Fruit fly (Drosophila melanogaster) whole organism, embryonic: Measurements from ENCODE around the gene CG34429.

Experiments
- Ada2b ChIP-seq: fragments of 200-800 bp; sonication (Bioruptor generic); IDR thresholded peaks from 2 replicates; pipeline ENCODE4 v1.3.6; 2022; ENCODE audit warnings: missing biosample characterization, missing genetic modification characterization
- Antp ChIP-seq: fragments of 200-800 bp; sonication (Bioruptor generic); optimal IDR thresholded peaks from 3 replicates; lab custom pipeline; 2016; ENCODE audit warnings: missing biosample characterization, missing genetic modification characterization
- Atf-2 ChIP-seq: fragments of 200-800 bp; sonication (Bioruptor generic); optimal IDR thresholded peaks from 2 replicates; lab custom pipeline; 2016; ENCODE audit warnings: missing biosample characterization, missing genetic modification characterization
- Awh ChIP-seq: fragments of 200-800 bp; sonication (Bioruptor generic); IDR thresholded peaks from 2 replicates; pipeline ENCODE4, ENCODE4 v1.3.6; 2022; ENCODE audit warnings: missing biosample characterization, missing genetic modification characterization
- BEAF-32 ChIP-seq: fragments of 200-800 bp; sonication (Bioruptor generic); optimal IDR thresholded peaks from 3 replicates; lab custom pipeline; 2017; ENCODE audit warnings: missing biosample characterization, missing genetic modification characterization, mild to moderate bottlenecking, moderate library complexity, missing genetic modification reagents
- Bdp1 ChIP-seq: fragments of 200-800 bp; sonication (Bioruptor generic); optimal IDR thresholded peaks from 3 replicates; lab custom pipeline; 2016; ENCODE audit warnings: missing biosample characterization, missing genetic modification characterization
- BtbVII ChIP-seq: fragments of 200-800 bp; sonication (Bioruptor generic); optimal IDR thresholded peaks from 3 replicates; lab custom pipeline; 2017; ENCODE audit warnings: missing biosample characterization, mild to moderate bottlenecking, missing genetic modification characterization
- CG12299 ChIP-seq: fragments of 200-800 bp; sonication (Bioruptor generic); optimal IDR thresholded peaks from 2 replicates; lab custom pipeline; 2018; ENCODE audit warnings: missing biosample characterization, mild to moderate bottlenecking, missing genetic modification characterization
- CG12942 ChIP-seq: fragments of 200-800 bp; sonication (Bioruptor generic); optimal IDR thresholded peaks from 3 replicates; lab custom pipeline; 2016; ENCODE audit warnings: missing biosample characterization, missing genetic modification characterization
- CG14710 ChIP-seq: fragments of 200-800 bp; sonication (Bioruptor generic); optimal IDR thresholded peaks from 3 replicates; lab custom pipeline; 2019; ENCODE audit warnings: missing biosample characterization, mild to moderate bottlenecking, missing genetic modification characterization, moderate library complexity
- CG15269 ChIP-seq: fragments of 200-800 bp; sonication (Bioruptor generic); optimal IDR thresholded peaks from 2 replicates; lab custom pipeline; 2018; ENCODE audit warnings: missing biosample characterization, mild to moderate bottlenecking, missing genetic modification characterization, moderate library complexity
- CG18599 ChIP-seq: fragments of 200-800 bp; sonication (Bioruptor generic); optimal IDR thresholded peaks from 3 replicates; lab custom pipeline; 2017; ENCODE audit warnings: missing biosample characterization, missing genetic modification characterization, mild to moderate bottlenecking, moderate library complexity, missing genetic modification reagents
- CG3407 ChIP-seq: fragments of 200-800 bp; sonication (Bioruptor generic); optimal IDR thresholded peaks from 2 replicates; lab custom pipeline; 2018; ENCODE audit warnings: missing biosample characterization, mild to moderate bottlenecking, missing genetic modification characterization
- CG34376 ChIP-seq: fragments of 200-800 bp; sonication (Bioruptor generic); optimal IDR thresholded peaks from 2 replicates; lab custom pipeline; 2018; ENCODE audit warnings: missing biosample characterization, mild to moderate bottlenecking, missing genetic modification characterization
- CG34422 ChIP-seq: fragments of 200-800 bp; sonication (Bioruptor generic); IDR thresholded peaks from 3 replicates; pipeline ENCODE4 v1.3.6; 2022; ENCODE audit warnings: missing biosample characterization, missing genetic modification characterization
- CG4282 ChIP-seq: fragments of 200-800 bp; sonication (Bioruptor generic); optimal IDR thresholded peaks from 2 replicates; lab custom pipeline; 2016; ENCODE audit warnings: missing biosample characterization, missing genetic modification characterization
- CG4617 ChIP-seq: fragments of 200-800 bp; sonication (Bioruptor generic); optimal IDR thresholded peaks from 3 replicates; lab custom pipeline; 2016; ENCODE audit warnings: missing biosample characterization, missing genetic modification characterization, borderline replicate concordance
- CG4730 ChIP-seq: fragments of 200-800 bp; sonication (Bioruptor generic); IDR thresholded peaks from 2 replicates; pipeline ENCODE4 v1.3.6; 2022; ENCODE audit warnings: missing biosample characterization, missing genetic modification characterization
- CG6254 ChIP-seq: fragments of 200-800 bp; sonication (Bioruptor generic); optimal IDR thresholded peaks from 3 replicates; lab custom pipeline; 2017; ENCODE audit warnings: mild to moderate bottlenecking, missing biosample characterization, missing genetic modification reagents, missing genetic modification characterization
- CG8290 ChIP-seq, 3 experiments: fragments of 200-800 bp; sonication (Bioruptor generic); optimal IDR thresholded peaks; 2 replicates each; lab custom pipeline; 2016 to 2019; ENCODE audit warnings: missing biosample characterization in 3 of 3, missing genetic modification characterization in 3 of 3, mild to moderate bottlenecking in 2 of 3, moderate library complexity in 1 of 3
- CkIIα-i1 ChIP-seq: fragments of 200-800 bp; sonication (Bioruptor generic); IDR thresholded peaks from 2 replicates; pipeline ENCODE4 v1.3.6; 2022; ENCODE audit warnings: missing biosample characterization, missing genetic modification characterization
- Hr3 ChIP-seq: fragments of 200-800 bp; sonication (Bioruptor generic); optimal IDR thresholded peaks from 3 replicates; lab custom pipeline; 2016; ENCODE audit warnings: missing biosample characterization, missing genetic modification characterization
- Hsf ChIP-seq: fragments of 200-800 bp; sonication (Bioruptor generic); optimal IDR thresholded peaks from 3 replicates; lab custom pipeline; 2016; ENCODE audit warnings: missing biosample characterization, missing genetic modification characterization
- Mad ChIP-seq: fragments of 200-800 bp; sonication (Bioruptor generic); optimal IDR thresholded peaks from 2 replicates; lab custom pipeline; 2016; ENCODE audit warnings: missing biosample characterization, missing genetic modification characterization
- Neu2 ChIP-seq: fragments of 200-800 bp; sonication (Bioruptor generic); optimal IDR thresholded peaks from 3 replicates; lab custom pipeline; 2016; ENCODE audit warnings: missing biosample characterization, missing genetic modification characterization, borderline replicate concordance
- Optix ChIP-seq: fragments of 200-800 bp; sonication (Bioruptor generic); IDR thresholded peaks from 3 replicates; pipeline ENCODE4 v1.3.6; 2022; ENCODE audit warnings: missing biosample characterization, missing genetic modification characterization
- ash1 ChIP-seq: fragments of 200-800 bp; sonication (Bioruptor generic); optimal IDR thresholded peaks from 2 replicates; lab custom pipeline; 2018; ENCODE audit warnings: missing biosample characterization, mild to moderate bottlenecking, missing genetic modification characterization
- az2 ChIP-seq: fragments of 200-800 bp; sonication (Bioruptor generic); optimal IDR thresholded peaks from 3 replicates; lab custom pipeline; 2016; ENCODE audit warnings: missing biosample characterization, missing genetic modification characterization
- cad ChIP-seq: fragments of >200 bp; optimal IDR thresholded peaks from 2 replicates; lab custom pipeline; 2017; ENCODE audit warnings: missing biosample characterization, missing genetic modification characterization
- caup ChIP-seq: fragments of 200-800 bp; sonication (Bioruptor generic); optimal IDR thresholded peaks from 3 replicates; lab custom pipeline; 2017; ENCODE audit warnings: missing biosample characterization, mild to moderate bottlenecking, missing genetic modification characterization, moderate library complexity; ENCODE audit not compliant: severe bottlenecking
- chinmo ChIP-seq: fragments of 200-800 bp; sonication (Bioruptor generic); IDR thresholded peaks from 4 replicates; pipeline ENCODE4 v1.3.6; 2022; ENCODE audit warnings: missing biosample characterization, missing genetic modification characterization; ENCODE audit not compliant: partially characterized antibody
- chn ChIP-seq: fragments of 200-800 bp; sonication (Bioruptor generic); optimal IDR thresholded peaks from 2 replicates; lab custom pipeline; 2016; ENCODE audit warnings: missing biosample characterization, missing genetic modification characterization
- croc ChIP-seq: fragments of 200-800 bp; sonication (Bioruptor generic); conservative IDR thresholded peaks from 3 replicates; pipeline ENCODE4 v1.3.6; 2022; ENCODE audit warnings: missing biosample characterization, missing genetic modification characterization
- eve ChIP-seq, 2 experiments: fragments of >200 bp; optimal IDR thresholded peaks; 2 replicates each; lab custom pipeline; 2017; ENCODE audit warnings: missing biosample characterization in 2 of 2, missing genetic modification characterization in 2 of 2
- ewg ChIP-seq: fragments of 200-800 bp; sonication (Bioruptor generic); optimal IDR thresholded peaks from 3 replicates; lab custom pipeline; 2017; ENCODE audit warnings: mild to moderate bottlenecking, missing biosample characterization, missing genetic modification reagents, missing genetic modification characterization
- fu2 ChIP-seq: fragments of 200-800 bp; sonication (Bioruptor generic); optimal IDR thresholded peaks from 2 replicates; lab custom pipeline; 2016; ENCODE audit warnings: missing biosample characterization, missing genetic modification characterization
- grn ChIP-seq: fragments of 200-800 bp; sonication (Bioruptor generic); optimal IDR thresholded peaks from 3 replicates; lab custom pipeline; 2017; ENCODE audit warnings: missing biosample characterization, missing genetic modification characterization
- gsb-n ChIP-seq: fragments of 200-800 bp; sonication (Bioruptor generic); optimal IDR thresholded peaks from 3 replicates; lab custom pipeline; 2018; ENCODE audit warnings: missing biosample characterization, mild to moderate bottlenecking, missing genetic modification characterization
- h ChIP-seq: fragments of >200 bp; optimal IDR thresholded peaks from 2 replicates; lab custom pipeline; 2017
- her ChIP-seq: fragments of 200-800 bp; sonication (Bioruptor generic); optimal IDR thresholded peaks from 2 replicates; lab custom pipeline; 2016; ENCODE audit warnings: missing biosample characterization, missing genetic modification characterization
- insv ChIP-seq, 2 experiments: fragments of 200-800 bp; sonication (Bioruptor generic); optimal IDR thresholded peaks; 3 replicates each; lab custom pipeline; 2016 to 2018; ENCODE audit warnings: missing biosample characterization in 2 of 2, missing genetic modification characterization in 2 of 2
- lola ChIP-seq, 3 experiments: fragments of >200 bp in 2 of 3; fragments of 200-800 bp in 1 of 3; sonication (Bioruptor generic) in 1 of 3; optimal IDR thresholded peaks; 2 replicates each; lab custom pipeline; 2017 to 2019; ENCODE audit warnings: missing biosample characterization in 3 of 3, missing genetic modification characterization in 3 of 3, mild to moderate bottlenecking in 1 of 3, moderate library complexity in 1 of 3
- luna ChIP-seq: fragments of 200-800 bp; sonication (Bioruptor generic); optimal IDR thresholded peaks from 2 replicates; lab custom pipeline; 2016; ENCODE audit warnings: missing biosample characterization, missing genetic modification characterization
- oc ChIP-seq: fragments of 200-800 bp; sonication (Bioruptor generic); optimal IDR thresholded peaks from 2 replicates; lab custom pipeline; 2018; ENCODE audit warnings: missing biosample characterization, mild to moderate bottlenecking, missing genetic modification characterization, moderate library complexity
- otp ChIP-seq: fragments of 200-800 bp; sonication (Bioruptor generic); IDR thresholded peaks from 3 replicates; pipeline ENCODE4, ENCODE4 v1.3.6; 2022; ENCODE audit warnings: missing biosample characterization, missing genetic modification characterization
- ssp ChIP-seq: fragments of 200-800 bp; sonication (Bioruptor generic); IDR thresholded peaks from 2 replicates; pipeline ENCODE4 v1.3.6; 2022; ENCODE audit warnings: missing biosample characterization, missing genetic modification characterization
- tio ChIP-seq: fragments of 200-800 bp; sonication (Bioruptor generic); optimal IDR thresholded peaks from 2 replicates; lab custom pipeline; 2017; ENCODE audit warnings: missing biosample characterization, missing genetic modification characterization, inconsistent platforms
- tna ChIP-seq: fragments of 200-800 bp; sonication (Bioruptor generic); IDR thresholded peaks from 2 replicates; pipeline ENCODE4 v1.3.6; 2022; ENCODE audit warnings: missing biosample characterization, missing genetic modification characterization; ENCODE audit not compliant: partially characterized antibody
- wek ChIP-seq: fragments of 200-800 bp; sonication (Bioruptor generic); optimal IDR thresholded peaks from 3 replicates; lab custom pipeline; 2018; ENCODE audit warnings: missing biosample characterization, mild to moderate bottlenecking, missing genetic modification characterization, moderate library complexity

Gene CG34429

DNA sequence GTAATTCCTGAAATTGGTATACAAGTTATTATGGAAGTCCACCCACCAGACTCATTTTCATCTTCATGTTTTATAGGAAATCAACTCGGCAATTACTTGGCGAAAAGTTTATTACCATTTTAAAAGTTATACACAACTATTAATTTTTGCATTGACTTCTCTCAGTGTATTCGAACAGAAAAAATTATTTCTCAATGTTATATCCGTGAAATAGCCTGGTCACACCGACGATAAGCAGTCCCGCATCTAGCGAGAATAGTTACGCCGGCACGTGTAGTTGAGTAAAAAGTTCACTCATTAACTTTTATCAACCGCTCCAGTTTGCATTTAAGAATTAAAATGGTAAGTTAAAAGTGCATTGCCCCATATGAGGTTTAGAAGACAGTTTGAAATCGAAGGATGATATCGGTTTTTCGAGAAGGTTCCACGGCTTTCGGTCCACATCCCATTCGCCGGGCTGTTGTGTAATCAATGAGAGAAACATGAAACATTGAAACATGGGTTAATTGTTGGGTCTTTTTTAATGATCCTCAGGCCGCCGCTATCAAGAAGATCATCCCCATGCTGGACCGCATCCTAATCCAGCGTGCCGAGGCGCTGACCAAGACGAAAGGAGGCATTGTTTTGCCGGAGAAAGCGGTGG is 46.9 kb upstream of the CG34429 start, which contains the start of gene CG11267 (continued):
- TF ChIP-seq oc (tag; lab: Kevin White, UChicago) = peak; percentile 54
- TF ChIP-seq wek (GFP tag; lab: Kevin White, UChicago) = peak; percentile 74
- TF ChIP-seq Mad = peak; percentile 67
- TF ChIP-seq CG34422 = peak; percentile 93
- TF ChIP-seq chinmo (GFP tag; lab: Robert Waterston, UW) = no peak
- peak; percentile 82 for TF ChIP-seq CG14710 (tag; lab: Kevin White, UChicago)
- TF ChIP-seq insv (GFP tag; optimal IDR thresholded peaks at IDR 0.05; lab: Kevin White, UChicago) = no peak
- TF ChIP-seq CG18599 (GFP tag; lab: Kevin White, UChicago) = peak; percentile 92
- peak; percentile 72 for TF ChIP-seq Atf-2 (GFP tag; lab: Kevin White, UChicago)
- TF ChIP-seq Optix (GFP tag; lab: Robert Waterston, UW) = peak; percentile 52; the same call in 1 of the 3 replicates
- TF ChIP-seq CG4730 = peak; percentile 84
- no peak for TF ChIP-seq CG8290 (GFP tag; optimal IDR thresholded peaks at IDR 0.05; lab: Kevin White, UChicago)
- peak; percentile 5 to 94 for TF ChIP-seq CG8290 (tag; optimal IDR thresholded peaks at IDR 0.05; lab: Kevin White, UChicago)
- TF ChIP-seq ewg (GFP tag; lab: Kevin White, UChicago) = peak; percentile 58
- peak; percentile 43 for TF ChIP-seq CG3407 (GFP tag; lab: Kevin White, UChicago)
- TF ChIP-seq fu2 = peak; percentile 70
- peak; percentile 87 for TF ChIP-seq Awh (GFP tag; lab: Robert Waterston, UW)
- TF ChIP-seq tna = 0 out of 2 replicates have a peak, but pooled peaks have one; percentile 18
- TF ChIP-seq az2 = peak; percentile 67
- TF ChIP-seq grn (GFP tag; lab: Kevin White, UChicago) = no peak
- TF ChIP-seq CG6254 (GFP tag; lab: Kevin White, UChicago) = peak; percentile 71
- peak; percentile 91 for TF ChIP-seq caup (GFP tag; lab: Kevin White, UChicago)
- peak; percentile 72 for TF ChIP-seq CG12942
- TF ChIP-seq Ada2b (GFP tag; lab: Robert Waterston, UW) = peak; percentile 94
- peak in 1 of 2 experiments; percentile 88 for TF ChIP-seq eve (GFP tag; optimal IDR thresholded peaks at IDR 0.05; lab: Kevin White, UChicago)
- peak; percentile 59 for TF ChIP-seq ssp (GFP tag; lab: Robert Waterston, UW)
- TF ChIP-seq CG4282 = peak; percentile 60
- peak; percentile 94 for TF ChIP-seq otp
- TF ChIP-seq lola (GFP tag; optimal IDR thresholded peaks at IDR 0.05; lab: Kevin White, UChicago) = peak in 1 of 3 experiments; percentile 59
- peak; percentile 23 for TF ChIP-seq BEAF-32 (GFP tag; lab: Kevin White, UChicago)
- TF ChIP-seq CG34376 (GFP tag; lab: Kevin White, UChicago) = peak; percentile 71
- TF ChIP-seq gsb-n = peak; percentile 58
- TF ChIP-seq luna = peak; percentile 62
- peak; percentile 87 for TF ChIP-seq BtbVII (GFP tag; lab: Kevin White, UChicago)
- TF ChIP-seq Antp (GFP tag; lab: Kevin White, UChicago) = peak; percentile 69
- peak; percentile 48 for TF ChIP-seq ash1 (GFP tag; lab: Kevin White, UChicago)
- peak; percentile 55; the same call in 1 of the 2 replicates for TF ChIP-seq CkIIα-i1
- no peak for TF ChIP-seq Neu2 (GFP tag; lab: Kevin White, UChicago)
- TF ChIP-seq Hsf (GFP tag; lab: Kevin White, UChicago) = peak; percentile 82
- TF ChIP-seq tio = peak; percentile 65
- TF ChIP-seq cad (GFP tag; lab: Kevin White, UChicago) = no peak
- no peak for TF ChIP-seq CG12299 (tag; lab: Kevin White, UChicago)
- TF ChIP-seq h (lab: Kevin White, UChicago) = no peak
- TF ChIP-seq Bdp1 (GFP tag; lab: Kevin White, UChicago) = peak; percentile 56
- TF ChIP-seq chn (GFP tag; lab: Kevin White, UChicago) = peak; percentile 73
- TF ChIP-seq Hr3 = peak; percentile 61
- TF ChIP-seq croc (GFP tag; lab: Robert Waterston, UW) = peak; percentile 56
- peak; percentile 31 for TF ChIP-seq CG4617 (GFP tag; lab: Kevin White, UChicago)
- TF ChIP-seq CG15269 (tag; lab: Kevin White, UChicago) = peak; percentile 82
- peak; percentile 60 for TF ChIP-seq her (GFP tag; lab: Kevin White, UChicago)
